Fruit fly (Drosophila melanogaster) whole organism, pupa: ENCODE data around the gene CG18649.

Source experiments
- CG10348 ChIP-seq: fragments of 200-800 bp; sonication (Bioruptor generic); IDR thresholded peaks from 2 replicates; pipeline ENCODE4 v1.3.6; 2022; ENCODE audit warnings: missing biosample characterization, missing genetic modification characterization
- CG12605 ChIP-seq: fragments of 200-800 bp; sonication (Bioruptor generic); IDR thresholded peaks from 2 replicates; pipeline ENCODE4 v1.3.6; 2022; ENCODE audit warnings: missing biosample characterization, missing genetic modification characterization
- CG13204 ChIP-seq: fragments of 200-800 bp; sonication (Bioruptor generic); optimal IDR thresholded peaks from 2 replicates; lab custom pipeline; 2018; ENCODE audit warnings: missing biosample characterization, mild to moderate bottlenecking, missing genetic modification characterization, moderate library complexity
- CG14655 ChIP-seq: fragments of 200-800 bp; sonication (Bioruptor generic); optimal IDR thresholded peaks from 3 replicates; lab custom pipeline; 2017; ENCODE audit warnings: mild to moderate bottlenecking, missing biosample characterization, missing genetic modification reagents, missing genetic modification characterization
- CG15710 ChIP-seq: fragments of 200-800 bp; sonication (Bioruptor generic); optimal IDR thresholded peaks from 2 replicates; lab custom pipeline; 2018; ENCODE audit warnings: missing biosample characterization, mild to moderate bottlenecking, missing genetic modification characterization, moderate library complexity
- CG17806 ChIP-seq: fragments of 200-800 bp; sonication (Bioruptor generic); optimal IDR thresholded peaks from 2 replicates; lab custom pipeline; 2018; ENCODE audit warnings: missing biosample characterization, mild to moderate bottlenecking, missing genetic modification characterization, moderate library complexity
- CG32121 ChIP-seq: fragments of 200-800 bp; sonication (Bioruptor generic); IDR thresholded peaks from 2 replicates; pipeline ENCODE4 v1.3.6; 2022; ENCODE audit warnings: missing biosample characterization, missing genetic modification characterization
- CG34367 ChIP-seq: fragments of 200-800 bp; sonication (Bioruptor generic); optimal IDR thresholded peaks from 2 replicates; lab custom pipeline; 2018; ENCODE audit warnings: missing biosample characterization, mild to moderate bottlenecking, missing genetic modification characterization
- CG4496 ChIP-seq: fragments of 200-800 bp; sonication (Bioruptor generic); IDR thresholded peaks from 3 replicates; pipeline ENCODE4 v1.3.6; 2022; ENCODE audit warnings: missing biosample characterization, missing genetic modification characterization
- CG8159 ChIP-seq: fragments of 200-800 bp; sonication (Bioruptor generic); optimal IDR thresholded peaks from 3 replicates; lab custom pipeline; 2018; ENCODE audit warnings: missing biosample characterization, mild to moderate bottlenecking, missing genetic modification characterization, moderate library complexity
- CG8301 ChIP-seq: fragments of 200-800 bp; sonication (Bioruptor generic); optimal IDR thresholded peaks from 2 replicates; lab custom pipeline; 2018; ENCODE audit warnings: missing biosample characterization, mild to moderate bottlenecking, missing genetic modification characterization
- CG9948 ChIP-seq: fragments of 200-800 bp; sonication (Bioruptor generic); optimal IDR thresholded peaks from 2 replicates; lab custom pipeline; 2018; ENCODE audit warnings: missing biosample characterization, mild to moderate bottlenecking, missing genetic modification characterization, moderate library complexity
- D1 ChIP-seq: fragments of 200-800 bp; sonication (Bioruptor generic); optimal IDR thresholded peaks from 2 replicates; lab custom pipeline; 2018; ENCODE audit warnings: missing biosample characterization, mild to moderate bottlenecking, missing genetic modification characterization, moderate library complexity
- EcR ChIP-seq: fragments of 200-800 bp; sonication (Bioruptor generic); optimal IDR thresholded peaks from 3 replicates; lab custom pipeline; 2019; ENCODE audit warnings: missing biosample characterization, missing genetic modification characterization, mild to moderate bottlenecking, moderate library complexity, missing genetic modification reagents
- Ets98B ChIP-seq: fragments of 200-800 bp; sonication (Bioruptor generic); IDR thresholded peaks from 2 replicates; pipeline ENCODE4 v1.3.6; 2022; ENCODE audit warnings: missing biosample characterization, missing genetic modification characterization
- Pif1A ChIP-seq: fragments of 200-800 bp; sonication (Bioruptor generic); optimal IDR thresholded peaks from 3 replicates; lab custom pipeline; 2016; ENCODE audit warnings: missing biosample characterization, missing genetic modification characterization
- Pif1B ChIP-seq: fragments of 200-800 bp; sonication (Bioruptor generic); optimal IDR thresholded peaks from 3 replicates; lab custom pipeline; 2016; ENCODE audit warnings: missing biosample characterization, missing genetic modification characterization
- Snoo ChIP-seq: fragments of 200-800 bp; sonication (Bioruptor generic); optimal IDR thresholded peaks from 3 replicates; lab custom pipeline; 2017; ENCODE audit warnings: missing biosample characterization, mild to moderate bottlenecking, missing genetic modification characterization, inconsistent platforms
- fd96Ca ChIP-seq: fragments of 200-800 bp; sonication (Bioruptor generic); IDR thresholded peaks from 3 replicates; pipeline ENCODE4 v1.3.6; 2022; ENCODE audit warnings: missing biosample characterization, missing genetic modification characterization
- gl ChIP-seq: fragments of 200-800 bp; sonication (Bioruptor generic); optimal IDR thresholded peaks from 2 replicates; lab custom pipeline; 2018; ENCODE audit warnings: missing biosample characterization, mild to moderate bottlenecking, missing genetic modification characterization
- rn ChIP-seq: fragments of 200-800 bp; sonication (Bioruptor generic); IDR thresholded peaks from 2 replicates; pipeline ENCODE4 v1.3.6; 2022; ENCODE audit warnings: missing biosample characterization, missing genetic modification characterization

The CG18649 gene

dm6 chr3L:15098659-15099512 lies 45.0 kb upstream of the CG18649 start:
- TF ChIP-seq Snoo (tag; lab: Kevin White, UChicago) (peak; percentile 49), CG34367 (tag; lab: Kevin White, UChicago) (peak; percentile 58), rn (GFP tag; lab: Robert Waterston, UW) (peak; percentile 75), Pif1A (GFP tag; lab: Kevin White, UChicago) (peak; percentile 71), CG32121 (GFP tag; lab: Robert Waterston, UW) (peak; percentile 92), CG4496 (GFP tag; lab: Robert Waterston, UW) (peak; percentile 83), CG8159 (tag; lab: Kevin White, UChicago) (peak; percentile 95), CG8301 (tag; lab: Kevin White, UChicago) (peak; percentile 85), gl (peak; percentile 65), Ets98B (peak; percentile 54), CG10348 (GFP tag; lab: Robert Waterston, UW) (no peak), Pif1B (GFP tag; lab: Kevin White, UChicago) (peak; percentile 65), fd96Ca (GFP tag; lab: Robert Waterston, UW) (no peak), CG17806 (tag; lab: Kevin White, UChicago) (peak; percentile 82), CG15710 (tag; lab: Kevin White, UChicago) (peak; percentile 74), EcR (GFP tag; lab: Kevin White, UChicago) (no peak), CG12605 (peak; percentile 96), D1 (tag; lab: Kevin White, UChicago) (peak; percentile 87), CG9948 (tag; lab: Kevin White, UChicago) (peak; percentile 92), CG13204 (no peak), CG14655 (GFP tag; lab: Kevin White, UChicago) (peak; percentile 91)
- TF ChIP-seq, all 21 proteins: peak for 17

dm6 chr3L:15097878-15098520 lies 44.1 kb upstream of the CG18649 start, which contains the start of gene Ctps:
Gene Ctps, plus strand, starts transcription at chr3L:15097914.
- no peak for TF ChIP-seq CG17806 (tag; lab: Kevin White, UChicago)
- TF ChIP-seq CG14655 (GFP tag; lab: Kevin White, UChicago): no peak
- TF ChIP-seq CG8159 (tag; lab: Kevin White, UChicago): no peak
- TF ChIP-seq Pif1A (GFP tag; lab: Kevin White, UChicago): peak; percentile 0
- peak; percentile 49 for TF ChIP-seq D1 (tag; lab: Kevin White, UChicago)
- no peak for TF ChIP-seq fd96Ca (GFP tag; lab: Robert Waterston, UW)
- TF ChIP-seq CG8301 (tag; lab: Kevin White, UChicago): no peak
- no peak for TF ChIP-seq CG34367 (tag; lab: Kevin White, UChicago)
- TF ChIP-seq CG4496 (GFP tag; lab: Robert Waterston, UW): no peak
- TF ChIP-seq EcR (GFP tag; lab: Kevin White, UChicago): no peak
- TF ChIP-seq CG9948 (tag; lab: Kevin White, UChicago): no peak
- no peak for TF ChIP-seq CG10348 (GFP tag; lab: Robert Waterston, UW)
- TF ChIP-seq Pif1B (GFP tag; lab: Kevin White, UChicago): no peak
- TF ChIP-seq Ets98B: no peak
- no peak for TF ChIP-seq CG32121 (GFP tag; lab: Robert Waterston, UW)

DNA sequence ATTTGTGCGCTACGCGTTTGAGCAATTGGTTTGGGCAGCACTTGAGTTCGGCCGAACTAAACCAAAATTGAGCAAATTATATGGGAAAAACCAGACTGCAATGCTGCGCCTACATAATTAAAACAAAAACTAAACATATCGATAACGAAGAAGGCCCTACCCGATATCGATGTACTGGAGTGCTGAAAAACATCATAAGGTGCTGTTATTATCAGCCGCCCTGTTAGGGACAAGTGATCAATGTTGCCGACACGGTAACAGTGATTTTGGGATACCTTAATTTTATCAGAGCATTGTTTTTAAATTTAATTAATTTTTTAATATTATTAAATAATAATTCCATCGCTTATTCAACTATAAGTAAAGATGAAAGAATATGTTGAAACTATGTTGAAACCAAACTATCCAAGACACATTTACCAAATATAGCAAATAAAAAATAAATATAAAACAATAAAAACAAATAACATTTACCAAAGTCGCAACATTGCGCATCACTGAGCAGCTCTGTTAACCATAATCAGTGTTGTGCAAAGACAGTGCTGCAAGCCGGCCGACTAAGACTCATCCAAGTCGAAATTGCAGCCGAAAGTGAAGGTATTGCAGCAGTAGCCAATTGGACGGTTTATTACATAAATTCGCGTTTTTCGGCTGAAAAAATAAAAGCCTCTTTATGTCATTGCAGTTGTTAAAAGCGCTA lies 40.8 kb upstream of the CG18649 start, which contains the start of the genes sstn, Plp and GlyRS:
Gene sstn (minus strand): TSS at position 131 of the 700 bp plus-strand sequence.
Gene Plp (minus strand): TSS at position 136 of the 700 bp plus-strand sequence.
Gene GlyRS (plus strand): TSS at position 554 of the 700 bp plus-strand sequence.
- TF ChIP-seq CG15710 (tag; lab: Kevin White, UChicago): peak; percentile 25
- TF ChIP-seq EcR (GFP tag; lab: Kevin White, UChicago): no peak
- TF ChIP-seq CG8159 (tag; lab: Kevin White, UChicago): peak; percentile 47
- TF ChIP-seq, all 21 proteins: peak for 2

- TF ChIP-seq CG8159 (tag; lab: Kevin White, UChicago) (peak; percentile 5), Pif1A (GFP tag; lab: Kevin White, UChicago) (peak; percentile 19), CG4496 (GFP tag; lab: Robert Waterston, UW) (0 out of 3 replicates have a peak, but pooled peaks have one; percentile 49), CG34367 (tag; lab: Kevin White, UChicago) (no peak), EcR (GFP tag; lab: Kevin White, UChicago) (peak; percentile 70), CG32121 (GFP tag; lab: Robert Waterston, UW) (0 out of 2 replicates have a peak, but pooled peaks have one; percentile 37)
- TF ChIP-seq, all 21 proteins: peak for 5
Measured at dm6 chr3L:15093929-15094588, 40.1 kb upstream of the CG18649 start.
